Worm (Caenorhabditis elegans) whole organism, L4/young adult: Measurements from ENCODE around the gene C44C1.6.

Experiments
- W03F9.2 ChIP-seq: fragments of 150-350 bp; optimal IDR thresholded peaks from 2 replicates; lab custom pipeline; 2014; ENCODE audit warnings: missing biosample characterization, missing genetic modification characterization
- dao-5 ChIP-seq: sonication (generic microtip); optimal IDR thresholded peaks from 2 replicates; lab custom pipeline; 2016; ENCODE audit warnings: missing genotype, missing genetic modification characterization, moderate library complexity, missing compliant biosample characterization
- him-1 ChIP-seq: sonication (generic microtip); optimal IDR thresholded peaks from 2 replicates; lab custom pipeline; 2016; ENCODE audit warnings: missing genotype, missing genetic modification reagents, missing genetic modification characterization, missing compliant biosample characterization

Gene C44C1.6

DNA sequence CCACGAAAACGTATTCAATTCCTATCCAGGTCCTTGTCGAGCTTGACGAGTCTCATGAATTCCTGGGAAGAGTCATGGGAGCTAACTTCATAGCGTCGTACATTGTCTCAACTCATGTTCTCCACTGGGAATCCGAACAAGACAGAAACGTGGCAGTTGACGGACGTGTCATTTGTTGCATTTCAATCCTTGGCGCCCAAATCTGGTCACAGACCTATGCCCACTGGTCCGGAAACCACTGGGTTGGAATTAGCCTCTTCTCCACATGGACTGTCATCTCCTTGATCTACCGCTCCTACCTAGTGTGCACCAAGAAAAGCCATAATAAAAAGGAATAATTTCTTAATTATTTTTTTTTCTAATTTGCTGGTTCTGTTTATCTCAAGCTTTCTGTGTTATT is 12.5 kb upstream of the C44C1.6 start:
- no peak for TF ChIP-seq W03F9.2 (tag; lab: Kevin White, UChicago)

DNA sequence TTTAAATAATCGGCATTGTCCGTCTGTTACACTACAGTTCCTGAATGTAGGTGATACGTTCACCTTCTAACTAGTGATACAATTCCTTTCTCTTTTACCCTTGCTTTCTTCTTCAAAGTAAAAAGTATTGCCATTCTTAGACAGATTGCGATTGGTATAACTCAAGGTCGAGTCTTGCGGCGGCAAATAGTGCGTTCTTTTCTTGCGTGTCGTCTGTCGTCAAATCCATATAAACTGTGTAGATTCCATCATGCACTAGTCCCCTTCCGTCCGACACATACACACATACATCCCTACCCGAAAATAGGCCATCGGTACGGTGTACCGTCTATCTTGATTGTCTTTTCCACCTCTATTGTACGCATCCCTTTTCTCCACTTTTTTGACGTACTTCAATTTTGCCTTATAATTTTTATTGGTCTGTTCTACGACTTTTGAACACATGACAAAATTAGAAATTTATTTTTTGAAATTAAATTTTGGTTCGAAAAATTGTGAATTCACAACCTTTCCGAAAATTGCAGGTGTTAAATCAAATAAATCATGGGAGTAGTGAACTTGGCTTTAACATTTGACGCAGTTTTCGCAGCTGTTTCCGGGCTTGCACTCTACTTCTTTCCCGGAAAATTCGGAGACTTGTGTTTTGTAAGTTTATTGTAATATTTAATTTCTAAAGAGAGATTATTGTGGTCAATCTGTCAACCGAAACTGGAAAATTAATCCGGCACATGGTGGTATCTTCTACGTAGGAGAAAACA is 10.4 kb upstream of the C44C1.6 start, which contains the start of gene C44C1.1:
TSS of gene C44C1.1 (plus strand) at position 525 of the 758 bp plus-strand sequence.
- TF ChIP-seq dao-5 (tag; lab: Kevin White, UChicago) (no peak), W03F9.2 (tag; lab: Kevin White, UChicago) (no peak), him-1 (no peak)

DNA sequence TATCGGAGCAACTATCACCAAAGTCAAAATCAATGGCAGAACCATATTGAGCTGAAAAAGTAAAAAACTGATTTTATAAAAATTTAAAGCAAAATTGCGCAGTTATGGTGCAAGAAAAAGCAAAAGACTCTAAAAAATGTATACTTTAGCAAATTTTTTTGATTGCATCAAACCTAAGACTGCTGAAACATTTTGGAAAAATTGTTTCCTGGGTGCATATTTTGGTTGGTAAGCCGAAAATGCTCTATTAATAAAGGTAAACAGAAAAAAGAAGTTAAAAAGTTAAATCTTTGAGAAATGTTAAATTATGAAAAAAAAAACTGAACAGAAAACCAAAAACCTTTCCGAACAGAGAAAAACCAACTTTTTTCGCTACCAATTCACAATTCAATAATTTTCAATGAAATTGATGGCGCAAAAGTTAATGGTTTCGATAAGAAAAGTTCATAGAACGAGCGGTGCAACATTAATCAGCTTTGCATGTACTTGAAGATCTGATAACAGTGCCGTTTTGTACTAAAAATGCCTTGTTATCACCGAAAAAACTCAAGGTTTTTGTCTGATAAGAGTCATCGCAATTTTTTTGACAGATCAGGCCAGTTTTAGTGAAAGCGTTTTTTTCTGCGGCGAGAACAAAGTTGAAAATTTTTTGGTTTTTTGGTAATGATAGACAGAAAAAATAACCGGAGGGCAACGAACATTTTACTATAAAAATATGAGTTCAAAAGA is 8.1 kb upstream of the C44C1.6 start, which contains the start of gene abhd-3.2:
TSS of gene abhd-3.2 (minus strand) at position 51 of the 729 bp plus-strand sequence.
- TF ChIP-seq him-1 (no peak), dao-5 (tag; lab: Kevin White, UChicago) (no peak), W03F9.2 (tag; lab: Kevin White, UChicago) (no peak)

DNA sequence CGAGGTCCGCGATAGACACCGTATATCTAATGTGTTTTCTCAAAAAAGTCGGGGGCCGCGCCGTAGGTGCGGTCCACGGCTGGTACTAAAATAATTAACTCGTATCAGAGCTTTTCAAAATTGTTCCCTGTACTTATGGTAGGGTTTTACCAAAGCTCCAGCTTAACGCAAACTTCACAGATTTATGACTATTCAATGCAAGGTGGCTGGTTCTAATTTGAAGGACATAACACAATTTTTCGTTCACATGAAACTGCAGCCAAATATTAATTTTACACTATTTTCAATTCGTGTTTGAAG is 5.1 kb upstream of the C44C1.6 start:
- TF ChIP-seq him-1: no peak
- no peak for TF ChIP-seq dao-5 (tag; lab: Kevin White, UChicago)
- TF ChIP-seq W03F9.2 (tag; lab: Kevin White, UChicago): no peak

DNA sequence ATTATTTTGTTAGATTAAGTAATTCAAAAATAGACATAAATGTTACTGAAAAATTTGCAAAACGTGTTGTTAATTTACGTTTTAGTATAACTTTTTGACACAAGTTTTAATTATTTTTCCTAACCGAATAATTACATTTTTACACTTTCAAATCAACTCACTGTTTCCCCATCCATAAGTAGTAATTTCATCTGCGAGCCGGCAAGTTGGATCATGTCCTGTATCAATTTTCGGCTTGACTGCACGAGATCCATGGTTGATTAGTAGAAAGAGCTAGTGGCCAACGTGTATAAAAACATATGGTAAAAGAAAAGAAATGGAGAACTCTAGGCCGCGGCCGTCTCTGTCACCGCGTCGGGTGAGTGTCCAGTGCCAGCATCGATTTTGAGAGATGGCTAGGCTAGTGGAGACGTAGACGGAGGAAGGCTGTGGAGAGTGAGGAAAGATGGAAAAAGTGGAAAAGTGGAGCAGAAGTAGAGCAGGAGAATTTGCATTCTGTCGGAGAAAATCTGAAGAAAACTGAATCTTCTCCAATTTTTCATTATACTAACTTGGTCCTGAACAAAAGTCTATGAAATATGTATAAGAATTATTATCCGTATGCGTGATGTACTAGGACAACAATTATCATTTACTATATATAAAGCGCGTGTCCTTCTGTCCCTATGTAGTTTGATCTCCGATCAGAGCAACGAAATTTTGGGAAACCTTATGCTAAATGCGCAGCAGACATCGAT is 4.6 kb upstream of the C44C1.6 start, which contains the start of gene vps-45:
TSS of gene vps-45 (minus strand) at position 350 of the 737 bp plus-strand sequence.
- peak; percentile 41 for TF ChIP-seq W03F9.2 (tag; lab: Kevin White, UChicago)
- TF ChIP-seq him-1: no peak

DNA sequence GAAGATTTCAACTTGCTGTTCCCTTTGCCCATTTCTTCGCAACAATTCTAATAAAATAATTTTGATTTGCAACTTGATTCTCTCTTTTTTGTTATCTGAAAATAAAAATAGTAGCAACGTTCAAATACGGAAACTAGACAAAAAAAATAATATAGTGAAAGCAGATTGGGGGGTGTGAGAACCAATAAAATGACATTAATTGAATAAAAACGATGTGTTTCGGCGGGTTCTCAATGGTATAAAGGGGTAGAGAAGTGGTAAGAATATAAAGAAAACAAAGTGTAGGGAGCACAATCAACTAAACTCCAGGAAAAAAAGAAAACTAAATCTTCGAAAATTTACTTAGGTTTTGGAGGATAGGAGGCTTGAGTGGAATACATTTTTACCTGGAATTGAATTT is 6.9 kb downstream of the C44C1.6 start, which contains the start of gene ncs-1:
TSS of gene ncs-1 (minus strand) at position 101 of the 400 bp plus-strand sequence.
- TF ChIP-seq him-1: no peak

DNA sequence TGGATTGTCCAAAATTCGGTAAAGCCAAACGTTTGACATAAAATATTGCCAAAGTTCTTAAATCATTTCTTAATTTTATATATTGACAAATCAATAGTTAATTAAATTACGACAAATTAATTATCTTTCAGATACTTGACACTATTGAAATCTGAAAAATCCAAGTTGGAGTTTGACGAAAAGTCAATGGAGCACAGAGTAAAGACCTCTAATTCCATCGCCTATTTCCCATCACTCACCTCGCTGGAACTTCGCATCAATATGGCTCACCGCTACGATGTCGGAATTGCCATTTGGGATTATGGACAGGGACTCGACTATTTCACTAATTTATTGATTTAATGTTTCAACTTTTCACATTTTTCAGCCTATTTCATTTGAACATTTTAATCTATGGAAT is 9.9 kb downstream of the C44C1.6 start:
- no peak for TF ChIP-seq him-1
- no peak for TF ChIP-seq dao-5 (tag; lab: Kevin White, UChicago)
- TF ChIP-seq W03F9.2 (tag; lab: Kevin White, UChicago): no peak

DNA sequence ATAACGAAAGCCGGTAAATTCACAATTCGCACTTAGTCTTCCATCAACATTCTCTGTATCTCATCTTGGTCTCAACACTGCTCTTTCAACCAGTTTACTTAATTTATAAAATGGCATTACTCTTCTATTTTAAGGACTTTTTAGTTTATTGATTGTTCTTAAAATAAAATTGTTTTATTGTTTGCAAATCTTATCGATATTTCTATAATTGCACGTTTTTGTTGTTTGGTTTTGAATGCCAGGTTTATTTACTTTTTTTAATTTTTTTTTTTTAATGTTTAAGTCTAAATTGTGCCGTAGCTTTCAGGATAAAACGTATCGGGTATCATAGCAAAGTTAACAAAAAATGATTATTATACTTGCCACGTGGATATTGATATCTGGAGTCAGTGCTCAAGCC is 12.5 kb downstream of the C44C1.6 start, which contains the start of gene chil-10:
TSS of gene chil-10 (plus strand) at position 301 of the 400 bp plus-strand sequence.
- no peak for TF ChIP-seq dao-5 (tag; lab: Kevin White, UChicago)

DNA sequence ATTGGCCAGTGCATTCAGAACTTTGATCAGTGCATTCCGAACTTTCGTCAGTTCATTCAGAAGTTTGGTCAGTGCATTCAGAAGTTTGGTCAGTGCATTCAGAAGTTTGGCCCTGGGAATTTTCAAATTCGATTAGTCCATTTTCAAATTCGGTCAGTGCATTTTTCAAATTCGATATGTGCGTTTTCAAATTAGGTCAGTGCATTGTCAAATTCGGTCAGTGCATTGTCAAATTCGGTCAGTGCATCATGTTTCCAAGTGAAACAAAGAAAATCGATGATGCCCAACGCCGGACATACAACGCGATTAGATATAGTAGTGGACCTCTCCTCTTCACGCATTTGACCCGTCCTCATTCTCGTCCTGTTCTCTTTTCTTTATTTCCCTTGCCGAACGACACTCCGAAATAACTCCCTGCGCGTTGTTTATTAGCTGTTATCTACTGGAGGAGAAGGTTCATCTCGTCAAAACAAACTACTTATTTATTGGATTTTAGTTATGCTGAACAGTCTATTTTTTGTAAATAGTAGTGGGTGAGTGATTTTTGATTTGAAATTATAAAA is 15.5 kb downstream of the C44C1.6 start, which contains the start of gene apm-3:
TSS of gene apm-3 (plus strand) at position 477 of the 563 bp plus-strand sequence.
- TF ChIP-seq dao-5 (tag; lab: Kevin White, UChicago) (no peak), W03F9.2 (tag; lab: Kevin White, UChicago) (peak; percentile 2)

DNA sequence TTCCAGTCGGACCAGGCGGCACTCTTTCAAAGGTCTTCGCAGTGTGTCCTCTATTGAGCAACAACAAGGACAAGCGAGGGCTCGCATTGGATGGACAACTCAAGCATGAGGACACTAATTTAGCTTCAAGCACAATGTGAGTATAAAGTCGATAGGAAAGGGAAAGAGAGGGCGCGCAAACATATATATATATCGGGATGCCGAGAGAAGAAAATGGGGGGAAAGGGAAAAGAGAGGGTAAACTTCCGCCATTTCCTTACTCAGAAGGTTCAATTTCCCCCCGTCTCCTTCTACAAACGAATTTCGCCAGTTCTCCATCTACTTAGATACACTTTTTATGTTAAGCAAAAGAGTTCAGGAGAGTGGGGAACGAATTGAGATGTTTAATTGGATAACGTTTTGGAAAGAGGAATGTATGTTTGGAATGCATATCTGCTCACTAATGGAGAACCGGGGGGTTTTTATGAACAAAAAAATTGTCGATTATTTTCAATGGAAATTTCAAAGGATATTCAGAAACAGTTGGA is 17.4 kb downstream of the C44C1.6 start:
- TF ChIP-seq him-1 (no peak), dao-5 (tag; lab: Kevin White, UChicago) (no peak), W03F9.2 (tag; lab: Kevin White, UChicago) (no peak)

DNA sequence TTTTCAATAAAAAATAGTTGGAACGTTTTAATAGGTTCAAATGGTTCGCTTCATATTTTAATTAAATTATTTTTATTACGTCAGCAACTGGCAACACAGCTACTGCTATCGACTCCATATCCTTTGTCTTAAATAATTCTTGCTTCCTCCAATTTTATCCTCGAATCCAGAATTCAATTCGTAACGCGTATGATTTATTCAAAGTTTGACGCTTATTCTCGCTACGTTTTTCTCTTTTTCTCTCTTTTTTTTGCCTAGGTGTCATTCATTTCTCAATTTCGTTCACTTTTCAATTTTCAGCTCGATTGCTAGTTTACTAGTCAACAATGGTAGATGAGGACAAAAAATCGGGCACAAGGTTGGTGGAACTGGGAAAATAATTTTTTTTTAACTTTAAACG is 19.6 kb downstream of the C44C1.6 start, which contains the start of gene arr-1:
TSS of gene arr-1 (plus strand) at position 301 of the 400 bp plus-strand sequence.
- TF ChIP-seq W03F9.2 (tag; lab: Kevin White, UChicago) (no peak), dao-5 (tag; lab: Kevin White, UChicago) (no peak), him-1 (no peak)

DNA sequence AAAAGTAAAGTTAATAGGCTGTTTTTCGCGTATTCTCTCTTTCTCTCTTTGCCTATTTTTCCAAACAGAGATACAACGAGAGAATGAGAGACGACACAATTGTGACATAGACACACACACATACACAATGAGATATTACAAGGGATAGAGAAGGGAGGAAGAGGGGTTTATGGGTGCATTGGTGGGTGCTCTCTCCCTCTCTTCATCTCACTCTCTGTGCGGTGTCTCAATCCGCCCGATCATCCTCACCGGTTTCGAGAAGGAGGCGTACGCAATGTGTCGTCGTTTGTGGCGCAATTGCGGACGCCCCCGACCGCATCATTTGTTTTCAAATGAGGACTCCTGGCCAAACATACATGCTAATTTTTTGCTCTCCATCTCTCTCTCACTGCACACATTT is 20.6 kb downstream of the C44C1.6 start:
- TF ChIP-seq him-1 (peak; percentile 95), W03F9.2 (tag; lab: Kevin White, UChicago) (peak; percentile 75), dao-5 (tag; lab: Kevin White, UChicago) (no peak)

DNA sequence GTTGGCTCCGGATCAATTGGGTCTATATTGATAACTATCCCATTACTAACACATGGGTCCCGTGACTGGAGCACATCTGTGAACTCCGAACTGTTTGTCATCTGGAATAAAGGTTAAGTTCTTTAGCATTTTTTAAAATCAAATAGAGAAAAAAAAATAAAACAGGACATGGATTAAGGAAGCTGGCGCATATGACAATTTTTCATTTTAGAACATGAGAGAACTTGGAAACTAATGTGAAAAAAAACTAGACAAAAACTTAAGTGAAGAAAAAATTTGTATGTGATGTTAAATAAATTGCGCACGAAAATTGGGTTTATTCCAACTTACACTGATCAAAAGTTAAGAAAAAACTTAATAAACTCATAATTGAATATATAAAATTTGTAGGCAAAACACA is 21.3 kb downstream of the C44C1.6 start, which contains the start of gene sms-2:
TSS of gene sms-2 (minus strand) at position 101 of the 400 bp plus-strand sequence.
- TF ChIP-seq W03F9.2 (tag; lab: Kevin White, UChicago): no peak
- no peak for TF ChIP-seq him-1
- no peak for TF ChIP-seq dao-5 (tag; lab: Kevin White, UChicago)
